Fruit fly (Drosophila melanogaster) whole organism: ENCODE results near the gene LanA.
A peak's percentile ranks its signal among the peaks of the same experiment; 100 is the strongest.

ENCODE experiments used
- CG8478 ChIP-seq: fragments of >200 bp; optimal IDR thresholded peaks from 2 replicates; lab custom pipeline; 2018; ENCODE audit warnings: inconsistent platforms
- Dll ChIP-seq: fragments of >200 bp; optimal IDR thresholded peaks from 2 replicates; lab custom pipeline; 2017
- EcR ChIP-seq, 2 experiments: fragments of >200 bp; optimal IDR thresholded peaks; 2 replicates each; lab custom pipeline; 2017; ENCODE audit warnings: missing biosample characterization in 2 of 2, missing genetic modification characterization in 2 of 2, missing genetic modification reagents in 2 of 2
- pan ChIP-seq: fragments of >200 bp; optimal IDR thresholded peaks from 2 replicates; lab custom pipeline; 2017
- psq ChIP-seq: fragments of >200 bp; optimal IDR thresholded peaks from 2 replicates; lab custom pipeline; 2017
- usp ChIP-seq: fragments of >200 bp; optimal IDR thresholded peaks from 2 replicates; lab custom pipeline; 2017; ENCODE audit warnings: missing biosample characterization, missing genetic modification characterization, mixed read lengths

LanA gene

DNA sequence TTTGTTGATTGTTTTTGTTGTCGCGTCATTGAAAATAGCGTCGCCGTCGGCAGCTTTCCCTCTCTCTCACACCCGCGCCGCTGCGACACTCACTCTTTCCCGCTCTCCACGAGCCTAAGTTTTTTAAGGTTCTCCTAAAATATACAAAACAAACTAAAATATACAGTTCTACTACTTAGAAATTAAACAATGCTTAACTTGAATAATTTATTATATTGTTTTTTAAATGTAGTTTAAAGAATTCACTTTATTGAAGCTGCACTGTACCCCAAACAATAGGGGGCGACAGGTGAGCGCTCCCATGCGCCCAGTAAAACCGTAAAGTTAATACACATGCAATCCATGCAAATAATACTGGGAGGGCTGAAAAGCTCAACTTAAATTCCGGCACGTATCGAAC, 35.9 kb upstream of the LanA start:
- TF ChIP-seq usp (GFP tag; lab: Kevin White, UChicago) (no peak), psq (lab: Kevin White, UChicago) (no peak), pan (lab: Kevin White, UChicago) (no peak), Dll (lab: Kevin White, UChicago) (no peak)

DNA sequence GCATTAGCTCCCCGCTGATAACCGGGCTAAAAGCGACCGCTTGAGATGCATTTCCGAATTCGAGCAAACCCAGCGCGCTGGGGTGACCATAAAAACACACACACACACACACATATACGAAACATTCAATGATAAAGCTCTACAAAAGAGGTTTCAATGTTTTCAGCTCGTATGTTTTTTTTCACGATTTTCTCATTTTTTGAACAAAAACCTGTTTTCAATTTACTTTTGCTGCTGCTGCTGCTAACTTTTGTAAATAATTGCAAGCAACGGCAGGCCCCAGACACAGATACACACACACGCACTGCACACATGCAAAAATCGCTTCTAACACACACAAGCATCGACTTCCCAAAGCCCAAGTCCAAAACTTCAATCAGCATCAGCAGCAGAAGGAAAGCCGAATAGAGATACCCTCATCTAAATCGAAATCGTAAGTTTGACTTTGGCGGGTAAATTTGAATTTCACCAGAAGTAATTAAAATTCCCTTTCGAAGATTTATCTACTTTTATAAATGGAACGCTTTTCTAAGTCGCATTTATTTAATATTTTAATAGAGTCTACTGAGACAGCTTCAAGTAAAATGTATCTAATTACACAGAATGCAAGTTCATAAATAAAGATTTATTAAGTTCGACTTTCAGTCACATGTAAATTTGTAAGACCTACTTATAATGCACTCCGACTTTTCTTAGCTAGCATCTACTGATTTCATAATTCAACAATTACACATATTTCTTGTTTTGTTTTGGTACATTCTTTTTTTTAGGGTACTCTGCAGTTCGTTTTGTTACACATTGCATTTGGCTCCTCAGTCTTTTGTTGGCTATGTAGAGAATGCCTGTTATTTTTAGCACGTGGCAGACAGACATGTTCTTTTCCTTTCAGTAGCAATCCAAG, 31.6 kb upstream of the LanA start:
- no peak for TF ChIP-seq usp (GFP tag; lab: Kevin White, UChicago)
- TF ChIP-seq Dll (lab: Kevin White, UChicago): no peak
- no peak for TF ChIP-seq psq (lab: Kevin White, UChicago)
- no peak for TF ChIP-seq CG8478 (lab: Kevin White, UChicago)
- no peak for TF ChIP-seq EcR (GFP tag; optimal IDR thresholded peaks at IDR 0.05; lab: Kevin White, UChicago)
- TF ChIP-seq pan (lab: Kevin White, UChicago): no peak

DNA sequence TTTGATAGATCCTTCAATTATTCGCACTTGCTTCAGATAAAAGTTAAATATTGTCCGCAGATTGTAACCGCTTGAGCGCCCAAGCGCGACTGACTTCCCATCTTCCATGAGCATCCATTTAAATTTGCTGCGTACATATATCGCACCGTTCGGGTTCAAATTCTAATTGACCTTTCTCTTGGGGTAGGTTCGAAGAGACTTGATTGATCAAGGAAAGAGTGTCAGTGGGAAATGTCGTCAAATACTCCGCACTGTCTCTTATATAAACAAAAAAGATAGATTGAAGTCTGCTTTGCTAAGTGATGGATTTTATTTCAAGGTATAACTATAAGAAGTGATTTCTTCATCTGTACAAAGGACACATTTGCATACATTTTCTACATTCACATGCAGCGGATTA, 27.8 kb upstream of the LanA start, which contains the start of gene Mdr65:
Mdr65 (minus strand) TSS at position 101 of the 400 bp plus-strand sequence.
- TF ChIP-seq pan (lab: Kevin White, UChicago) (no peak), usp (GFP tag; lab: Kevin White, UChicago) (no peak), CG8478 (lab: Kevin White, UChicago) (no peak), Dll (lab: Kevin White, UChicago) (no peak), EcR (GFP tag; optimal IDR thresholded peaks at IDR 0.05; lab: Kevin White, UChicago) (no peak), psq (lab: Kevin White, UChicago) (no peak)

DNA sequence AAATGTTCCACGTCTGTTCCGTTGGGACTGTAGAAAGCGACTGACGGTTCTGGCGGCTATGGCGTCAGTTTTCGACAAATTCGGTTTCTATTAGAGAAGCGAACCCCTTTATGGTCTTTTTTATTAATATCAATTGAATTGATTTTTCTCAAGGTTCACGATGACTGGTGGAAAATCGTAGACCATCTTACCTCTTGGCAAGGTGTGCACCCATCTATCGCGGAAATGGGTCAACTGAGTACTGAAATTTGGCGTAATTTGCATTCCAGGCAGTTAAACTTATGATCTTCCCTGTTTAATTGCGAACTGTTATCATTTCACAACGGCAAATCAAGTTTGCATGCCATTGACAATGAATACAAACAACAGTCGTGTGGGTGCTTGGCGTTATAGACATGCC, 22.1 kb upstream of the LanA start, which contains the start of gene CG10226:
CG10226 (minus strand) TSS at position 101 of the 400 bp plus-strand sequence.
- TF ChIP-seq Dll (lab: Kevin White, UChicago) (no peak), pan (lab: Kevin White, UChicago) (no peak), CG8478 (lab: Kevin White, UChicago) (no peak), usp (GFP tag; lab: Kevin White, UChicago) (no peak), psq (lab: Kevin White, UChicago) (no peak)

DNA sequence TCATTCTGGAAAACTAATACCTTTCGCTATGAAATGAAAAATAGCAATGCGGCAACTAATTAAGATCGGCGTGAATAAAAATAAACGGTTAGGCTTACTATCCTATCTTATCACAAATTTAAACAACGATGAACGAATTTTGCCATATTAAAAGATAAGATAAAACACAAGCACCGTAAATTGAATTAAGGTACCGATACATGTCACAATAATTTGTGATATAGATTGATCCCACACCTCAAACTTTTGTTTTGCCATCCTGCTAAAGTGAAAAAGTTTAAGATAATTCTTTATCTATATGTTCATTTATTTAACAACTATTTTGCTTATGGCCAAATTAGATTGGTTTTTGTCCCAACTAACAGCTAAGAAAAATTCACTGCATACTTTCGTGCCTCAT, 16.2 kb upstream of the LanA start, which contains the start of gene CG42714:
CG42714 (minus strand) TSS at position 22 of the 400 bp plus-strand sequence.
- TF ChIP-seq psq (lab: Kevin White, UChicago) (no peak), Dll (lab: Kevin White, UChicago) (no peak), pan (lab: Kevin White, UChicago) (no peak), usp (GFP tag; lab: Kevin White, UChicago) (no peak), CG8478 (lab: Kevin White, UChicago) (no peak), EcR (GFP tag; optimal IDR thresholded peaks at IDR 0.05; lab: Kevin White, UChicago) (no peak)

DNA sequence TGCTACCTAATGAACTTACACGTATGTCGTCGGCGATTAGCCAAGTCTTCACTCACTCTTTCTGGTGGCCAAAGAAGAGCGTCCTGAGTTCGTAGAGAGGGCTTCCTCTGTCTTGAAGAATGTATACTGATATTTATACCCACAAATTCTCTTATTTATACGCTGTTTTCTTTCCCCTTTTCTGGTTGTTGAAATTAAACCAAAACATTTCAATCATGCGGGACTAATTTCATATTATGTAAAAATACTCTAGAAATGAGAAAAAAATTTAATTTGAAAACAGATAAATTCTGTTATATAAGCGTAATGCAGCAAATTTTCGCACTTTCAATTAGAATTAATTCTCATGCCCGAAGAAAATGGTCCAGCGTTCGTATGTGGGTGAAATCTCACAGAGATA, 15.5 kb upstream of the LanA start, which contains the start of gene BG642312:
BG642312 (minus strand) TSS at position 101 of the 400 bp plus-strand sequence.
- no peak for TF ChIP-seq usp (GFP tag; lab: Kevin White, UChicago)
- TF ChIP-seq CG8478 (lab: Kevin White, UChicago): no peak
- no peak for TF ChIP-seq EcR (GFP tag; optimal IDR thresholded peaks at IDR 0.05; lab: Kevin White, UChicago)
- TF ChIP-seq pan (lab: Kevin White, UChicago): no peak
- no peak for TF ChIP-seq Dll (lab: Kevin White, UChicago)
- TF ChIP-seq psq (lab: Kevin White, UChicago): no peak

DNA sequence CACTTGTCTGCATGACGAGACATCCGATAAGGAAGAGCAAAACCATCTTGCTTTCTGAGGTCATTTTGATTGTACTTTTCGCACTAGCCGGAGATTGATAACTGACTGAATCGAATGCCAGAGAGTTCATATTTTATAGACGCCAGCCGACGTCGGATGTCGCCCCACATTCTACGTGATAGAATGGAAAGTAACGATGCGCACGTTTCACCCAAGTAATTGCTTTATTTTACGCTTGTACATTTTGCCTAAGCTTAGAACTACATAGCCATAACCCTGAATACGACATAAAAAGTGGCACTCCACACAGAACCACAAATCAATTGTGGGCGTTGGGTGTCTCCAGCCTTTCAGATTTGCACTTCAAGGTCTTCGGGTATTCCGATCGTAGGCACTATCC, 14.4 kb upstream of the LanA start, which contains the start of gene CG13299:
CG13299 (minus strand) TSS at position 101 of the 400 bp plus-strand sequence.
- no peak for TF ChIP-seq Dll (lab: Kevin White, UChicago)
- no peak for TF ChIP-seq CG8478 (lab: Kevin White, UChicago)

DNA sequence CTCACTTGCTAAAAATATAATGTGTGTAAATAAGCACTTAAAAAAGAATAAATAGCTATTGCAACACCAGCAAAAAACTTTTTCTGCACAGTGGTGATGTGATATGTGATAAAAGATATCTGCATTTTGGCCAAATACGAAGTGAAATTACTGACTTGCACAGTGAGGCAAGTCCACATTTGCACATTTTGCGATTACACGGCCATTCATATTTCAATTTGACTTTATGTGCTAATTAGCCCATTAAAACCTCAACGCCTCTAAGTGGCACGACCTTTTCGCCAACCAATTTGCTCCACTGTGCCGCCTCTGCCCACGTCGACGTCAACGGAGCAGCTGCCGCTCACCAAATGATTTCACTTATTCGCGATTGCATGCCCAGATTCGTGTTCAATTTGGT, 2.4 kb upstream of the LanA start, which contains the start of gene CG33946:
CG33946 (plus strand) TSS at position 392 of the 400 bp plus-strand sequence.
- TF ChIP-seq CG8478 (lab: Kevin White, UChicago) (no peak), Dll (lab: Kevin White, UChicago) (no peak), psq (lab: Kevin White, UChicago) (no peak), EcR (GFP tag; optimal IDR thresholded peaks at IDR 0.05; lab: Kevin White, UChicago) (no peak), pan (lab: Kevin White, UChicago) (no peak), usp (GFP tag; lab: Kevin White, UChicago) (no peak)

DNA sequence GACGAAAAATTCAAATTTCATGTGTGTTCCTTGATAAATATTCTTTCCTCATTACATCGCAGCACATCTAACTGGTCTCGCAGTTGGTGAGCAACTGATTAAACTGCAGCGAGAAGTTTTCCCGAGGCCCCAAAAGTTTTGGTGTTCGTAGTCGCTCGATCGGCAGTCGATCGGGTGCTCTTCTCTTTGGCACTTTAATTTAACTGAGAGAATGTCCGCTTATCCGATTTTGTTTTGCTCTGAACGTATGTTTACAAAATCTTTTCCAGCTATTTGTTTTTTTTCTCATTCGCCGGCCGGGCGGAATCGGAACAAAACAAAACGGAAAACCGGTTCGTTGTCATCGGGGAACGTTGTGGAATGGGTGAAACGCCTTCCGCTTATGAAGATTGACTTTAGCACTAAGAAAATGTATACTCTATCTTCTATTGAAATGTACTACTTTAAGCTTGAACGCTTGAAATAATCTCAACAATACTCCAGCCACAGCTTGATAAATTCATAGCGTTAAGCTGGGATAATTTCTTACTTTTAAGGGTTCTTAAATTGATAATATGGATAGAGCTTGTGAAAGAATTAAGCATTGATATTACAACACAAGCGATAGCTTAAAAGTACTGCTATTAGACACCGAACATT, 814 bp upstream of the LanA start:
- TF ChIP-seq psq (lab: Kevin White, UChicago) (peak; percentile 9), Dll (lab: Kevin White, UChicago) (no peak)

DNA sequence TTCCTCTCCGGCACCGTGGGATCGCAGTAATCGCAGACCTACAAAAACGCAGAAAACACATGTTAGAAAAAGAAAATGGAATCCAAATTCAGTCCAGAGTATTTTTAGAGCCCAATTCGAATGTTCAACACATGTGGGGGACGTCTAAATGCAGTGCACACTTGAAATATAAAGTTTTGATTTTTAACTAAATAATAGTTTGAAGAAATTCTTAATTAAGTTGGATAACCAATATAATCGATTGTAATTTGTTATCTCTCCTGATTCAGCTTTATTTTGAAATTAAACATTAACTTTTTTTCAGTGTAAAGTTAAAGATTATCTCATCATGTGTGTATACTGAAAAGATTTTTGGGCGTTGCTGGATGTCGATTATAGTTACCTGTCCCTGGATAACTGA, 610 bp downstream of the LanA start:
- TF ChIP-seq psq (lab: Kevin White, UChicago) (no peak), pan (lab: Kevin White, UChicago) (no peak), Dll (lab: Kevin White, UChicago) (no peak), usp (GFP tag; lab: Kevin White, UChicago) (no peak), CG8478 (lab: Kevin White, UChicago) (no peak), EcR (GFP tag; optimal IDR thresholded peaks at IDR 0.05; lab: Kevin White, UChicago) (no peak)

DNA sequence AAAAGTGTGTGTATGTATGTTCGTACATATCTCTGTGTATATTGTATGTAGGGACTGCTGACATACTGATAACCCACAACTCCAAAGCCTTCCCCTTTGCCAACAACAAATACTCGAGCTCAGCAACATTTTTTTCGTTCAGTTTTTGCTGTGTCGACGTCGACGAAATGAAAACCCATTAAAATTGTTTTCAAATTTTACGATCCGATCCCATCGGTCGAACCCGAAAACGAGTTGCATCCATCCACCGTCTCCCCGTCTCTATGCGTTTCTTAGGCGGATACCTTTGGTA, 1.1 kb downstream of the LanA start:
- no peak for TF ChIP-seq CG8478 (lab: Kevin White, UChicago)
- no peak for TF ChIP-seq psq (lab: Kevin White, UChicago)
- TF ChIP-seq pan (lab: Kevin White, UChicago): no peak
- no peak for TF ChIP-seq Dll (lab: Kevin White, UChicago)
- TF ChIP-seq EcR (GFP tag; optimal IDR thresholded peaks at IDR 0.05; lab: Kevin White, UChicago): no peak
- TF ChIP-seq usp (GFP tag; lab: Kevin White, UChicago): no peak
